Worm (Caenorhabditis elegans): Measurements from ENCODE around the gene Y43C5A.3.

Gene Y43C5A.3

DNA sequence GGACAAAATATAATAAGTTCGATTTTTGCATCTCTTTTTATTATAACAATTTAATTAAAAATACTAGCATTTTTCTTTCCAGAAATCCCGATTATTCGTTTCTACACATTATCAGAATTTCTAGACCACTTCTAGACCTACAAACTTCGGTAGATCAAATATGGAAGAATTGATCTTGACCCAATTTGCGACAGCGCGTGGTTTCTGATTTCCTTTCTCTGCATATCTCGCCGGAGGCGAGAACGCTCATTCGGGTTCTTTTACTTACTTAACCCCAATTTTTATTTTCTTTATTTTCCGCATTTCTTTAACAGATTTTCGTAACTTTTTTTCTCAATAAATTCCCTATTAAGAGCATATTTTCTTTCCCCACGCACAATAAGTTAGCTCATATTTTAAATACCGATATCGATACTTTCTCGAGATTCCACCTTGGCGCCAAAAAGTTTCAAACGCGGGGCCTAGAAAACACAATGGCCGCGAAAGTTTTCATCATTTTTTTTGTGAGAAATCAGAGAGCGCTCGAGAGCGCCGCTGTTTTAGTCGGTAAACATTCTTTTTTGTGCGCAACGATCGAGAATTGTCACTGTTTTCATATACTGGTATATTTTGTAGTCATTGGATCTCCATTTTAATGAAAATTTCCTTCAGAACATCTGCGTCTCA lies 31.2 kb upstream of the Y43C5A.3 start:
- TF ChIP-seq tbx-37 (GFP tag; conservative IDR thresholded peaks at IDR 0.05) (no peak), flt-1 (GFP tag; IDR thresholded peaks at IDR 0.05) (no peak), sea-1 (GFP tag; conservative IDR thresholded peaks at IDR 0.05) (no peak), pes-1 (GFP tag; IDR thresholded peaks at IDR 0.05) (no peak), ets-7 (tag; optimal IDR thresholded peaks at IDR 0.05) (no peak)

DNA sequence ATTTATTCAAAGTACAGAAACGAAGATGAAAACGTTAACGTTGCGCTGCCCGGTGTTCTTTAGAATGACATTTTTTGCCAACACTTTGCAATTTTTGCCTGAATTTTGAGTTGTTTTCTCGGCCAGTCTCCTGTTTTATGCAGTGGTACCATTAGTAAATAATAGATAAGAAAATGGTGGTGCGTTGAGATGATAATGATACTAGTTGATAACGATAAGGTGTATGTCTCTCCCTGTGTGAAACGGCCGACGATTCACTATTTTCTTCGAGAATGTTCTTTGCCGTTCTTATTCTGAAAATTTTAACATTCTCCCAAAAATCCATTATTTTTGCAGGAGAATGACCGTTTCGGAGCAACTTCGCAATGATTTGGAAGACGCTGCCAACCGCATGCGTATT lies 30.6 kb upstream of the Y43C5A.3 start, which contains the start of gene tkt-1:
TSS of gene tkt-1 (plus strand) at position 337 of the 400 bp plus-strand sequence.
- TF ChIP-seq scrt-1 (GFP tag; IDR thresholded peaks at IDR 0.05) (no peak), aly-1 (tag; optimal IDR thresholded peaks at IDR 0.05) (no peak), sea-1 (GFP tag; conservative IDR thresholded peaks at IDR 0.05) (no peak), ama-1 (optimal IDR thresholded peaks at IDR 0.05) (no peak), tra-4 (tag; optimal IDR thresholded peaks at IDR 0.05) (no peak), hmg-4 (GFP tag; optimal IDR thresholded peaks at IDR 0.05) (no peak), hnd-1 (tag; optimal IDR thresholded peaks at IDR 0.05) (no peak), flt-1 (GFP tag; IDR thresholded peaks at IDR 0.05) (no peak), ets-7 (tag; optimal IDR thresholded peaks at IDR 0.05) (no peak), tbx-11 (GFP tag; IDR thresholded peaks at IDR 0.05) (no peak), F13C5.2 (tag; optimal IDR thresholded peaks at IDR 0.05) (no peak), pes-1 (GFP tag; IDR thresholded peaks at IDR 0.05) (no peak), hmbx-1 (tag; optimal IDR thresholded peaks at IDR 0.05) (no peak), B0310.2 (tag; optimal IDR thresholded peaks at IDR 0.05) (no peak), ceh-13 (GFP tag; optimal IDR thresholded peaks at IDR 0.05) (no peak), ceh-36 (tag; optimal IDR thresholded peaks at IDR 0.05) (no peak), tbx-37 (GFP tag; conservative IDR thresholded peaks at IDR 0.05) (no peak)

DNA sequence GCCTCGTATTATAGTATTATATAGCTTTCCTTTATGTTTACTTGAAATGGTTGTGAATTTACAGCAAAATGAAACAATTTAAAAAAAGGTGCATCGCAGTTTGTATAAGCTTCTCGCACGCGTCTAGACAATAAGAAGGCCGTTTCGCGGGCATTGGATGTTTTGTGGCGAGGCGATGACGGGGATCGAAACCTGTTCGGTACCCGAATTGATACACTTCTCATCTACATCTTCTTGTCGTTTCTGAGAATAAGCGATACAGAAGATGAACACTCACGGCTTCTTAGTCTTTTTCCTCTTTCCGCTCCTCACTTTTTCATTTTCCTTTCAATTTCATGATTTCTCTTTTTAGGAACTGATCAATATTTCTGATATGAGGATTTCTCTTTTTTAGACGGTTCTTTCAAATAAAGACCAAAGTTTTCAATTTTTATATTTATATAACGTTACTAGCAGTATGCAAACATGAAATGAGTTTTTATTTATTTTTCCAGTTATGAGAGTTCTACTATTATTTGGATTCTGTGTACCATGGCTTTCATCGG lies 28.1 kb upstream of the Y43C5A.3 start, which contains the start of gene F01G10.10:
TSS of gene F01G10.10 (plus strand) at position 495 of the 545 bp plus-strand sequence.
- TF ChIP-seq hmbx-1 (tag; optimal IDR thresholded peaks at IDR 0.05) (no peak), sea-1 (GFP tag; conservative IDR thresholded peaks at IDR 0.05) (no peak)

DNA sequence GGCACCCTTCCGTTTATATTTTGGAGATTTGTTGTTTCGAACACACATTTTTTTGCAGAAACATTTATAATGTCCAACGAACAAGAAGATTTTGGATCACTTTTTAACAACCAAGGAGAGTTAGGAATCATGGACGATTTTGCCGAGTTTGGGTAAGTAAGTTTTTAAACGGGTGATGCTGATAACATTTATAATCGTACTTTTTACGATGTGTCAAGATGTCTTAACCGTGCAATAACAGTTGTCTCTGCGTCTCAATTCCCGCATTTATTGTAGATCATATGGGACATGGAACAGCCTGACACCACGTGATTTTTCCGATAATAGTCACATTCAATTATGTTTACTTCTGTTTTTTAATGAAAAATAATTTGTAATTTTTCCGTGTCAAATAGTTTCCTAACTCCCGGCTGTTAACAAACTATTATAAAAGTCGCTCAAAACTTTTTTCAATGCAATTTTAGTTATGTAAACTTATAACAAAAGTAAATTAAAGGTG lies 23.2 kb upstream of the Y43C5A.3 start, which contains the start of gene daf-14:
TSS of gene daf-14 (plus strand) at position 51 of the 499 bp plus-strand sequence.
- TF ChIP-seq hmbx-1 (tag; optimal IDR thresholded peaks at IDR 0.05) (no peak), B0310.2 (tag; optimal IDR thresholded peaks at IDR 0.05) (no peak), tra-4 (tag; optimal IDR thresholded peaks at IDR 0.05) (no peak), hnd-1 (tag; optimal IDR thresholded peaks at IDR 0.05) (no peak), ets-7 (tag; optimal IDR thresholded peaks at IDR 0.05) (no peak), flt-1 (GFP tag; IDR thresholded peaks at IDR 0.05) (no peak), tbx-11 (GFP tag; IDR thresholded peaks at IDR 0.05) (no peak), pes-1 (GFP tag; IDR thresholded peaks at IDR 0.05) (no peak), sea-1 (GFP tag; conservative IDR thresholded peaks at IDR 0.05) (no peak)

DNA sequence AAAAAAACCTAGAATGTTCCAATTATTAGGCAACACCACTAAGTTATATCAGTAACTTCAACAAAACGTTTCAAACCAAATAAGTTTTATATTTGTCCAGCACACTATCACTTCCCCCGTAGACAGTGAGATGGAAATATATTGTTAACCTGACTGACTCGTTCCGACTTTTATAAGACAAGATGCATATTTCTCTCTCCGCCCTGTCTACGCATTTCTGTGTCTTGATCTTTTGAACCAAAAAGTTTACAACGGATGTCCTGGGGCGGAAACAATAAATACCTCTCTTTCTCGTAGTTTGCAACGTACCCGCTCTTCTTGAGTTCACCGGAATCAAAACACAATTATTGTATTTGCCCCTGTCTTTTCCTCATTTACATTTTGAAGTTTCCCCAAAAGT lies 22.6 kb upstream of the Y43C5A.3 start:
- no peak for TF ChIP-seq B0310.2 (tag; optimal IDR thresholded peaks at IDR 0.05)
- TF ChIP-seq aly-1 (tag; optimal IDR thresholded peaks at IDR 0.05), result no peak
- TF ChIP-seq ceh-13 (GFP tag; optimal IDR thresholded peaks at IDR 0.05), result no peak
- no peak for TF ChIP-seq ceh-36 (tag; optimal IDR thresholded peaks at IDR 0.05)
- no peak for TF ChIP-seq pes-1 (GFP tag; IDR thresholded peaks at IDR 0.05)
- no peak for TF ChIP-seq ama-1 (optimal IDR thresholded peaks at IDR 0.05)
- no peak for TF ChIP-seq hmg-4 (GFP tag; optimal IDR thresholded peaks at IDR 0.05)
- TF ChIP-seq F13C5.2 (tag; optimal IDR thresholded peaks at IDR 0.05), result no peak
- TF ChIP-seq hnd-1 (tag; optimal IDR thresholded peaks at IDR 0.05), result no peak
- no peak for TF ChIP-seq flt-1 (GFP tag; IDR thresholded peaks at IDR 0.05)
- no peak for TF ChIP-seq ets-7 (tag; optimal IDR thresholded peaks at IDR 0.05)
- TF ChIP-seq tra-4 (tag; optimal IDR thresholded peaks at IDR 0.05), result no peak
- no peak for TF ChIP-seq tbx-37 (GFP tag; conservative IDR thresholded peaks at IDR 0.05)
- TF ChIP-seq hmbx-1 (tag; optimal IDR thresholded peaks at IDR 0.05), result no peak
- no peak for TF ChIP-seq scrt-1 (GFP tag; IDR thresholded peaks at IDR 0.05)
- no peak for TF ChIP-seq sea-1 (GFP tag; conservative IDR thresholded peaks at IDR 0.05)
- no peak for TF ChIP-seq tbx-11 (GFP tag; IDR thresholded peaks at IDR 0.05)

DNA sequence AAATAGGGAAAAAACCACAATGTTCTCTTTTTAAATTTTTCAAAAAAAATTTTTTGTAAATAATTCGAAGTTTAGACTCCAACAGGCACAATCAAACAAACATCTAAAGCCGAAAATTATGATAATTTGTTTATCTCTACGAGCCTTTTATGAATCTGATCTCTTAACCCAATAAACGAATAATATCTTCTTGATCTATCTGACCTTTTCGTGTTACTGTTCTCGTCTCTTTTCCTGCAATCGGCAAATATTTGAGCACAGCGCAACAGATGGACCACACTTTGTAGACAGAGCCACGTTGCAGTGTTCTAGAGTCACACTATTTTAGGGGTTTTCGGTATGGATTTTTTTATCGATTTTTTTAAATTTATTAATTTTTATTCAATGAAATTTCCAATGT lies 22.1 kb upstream of the Y43C5A.3 start:
- TF ChIP-seq ceh-13 (GFP tag; optimal IDR thresholded peaks at IDR 0.05), result no peak
- TF ChIP-seq pes-1 (GFP tag; IDR thresholded peaks at IDR 0.05), result no peak
- no peak for TF ChIP-seq flt-1 (GFP tag; IDR thresholded peaks at IDR 0.05)

DNA sequence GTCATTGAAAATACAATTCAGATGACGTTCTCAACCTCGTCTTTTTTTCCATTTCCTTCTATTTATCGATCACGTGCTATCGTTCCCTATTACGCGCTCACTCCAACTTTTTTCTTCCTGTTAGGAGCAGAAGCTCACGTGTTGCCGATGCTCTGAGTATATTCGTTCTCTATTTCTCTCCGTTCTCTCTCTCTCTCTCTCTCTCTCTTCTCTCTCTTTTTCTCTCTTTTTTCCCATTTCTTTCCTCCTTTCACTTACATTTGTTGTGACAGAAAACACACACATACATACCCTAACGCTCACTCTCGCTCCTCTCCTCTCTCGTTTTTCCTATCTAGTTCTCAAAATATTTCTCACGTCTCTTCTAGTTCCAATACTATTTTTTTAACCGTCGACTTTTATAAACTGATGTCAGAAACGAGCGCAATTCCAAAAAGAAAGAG lies 21.5 kb upstream of the Y43C5A.3 start:
- TF ChIP-seq ceh-36 (tag; optimal IDR thresholded peaks at IDR 0.05) (no peak), tbx-11 (GFP tag; IDR thresholded peaks at IDR 0.05) (no peak), F13C5.2 (tag; optimal IDR thresholded peaks at IDR 0.05) (no peak), pes-1 (GFP tag; IDR thresholded peaks at IDR 0.05) (no peak), ama-1 (optimal IDR thresholded peaks at IDR 0.05) (no peak)

DNA sequence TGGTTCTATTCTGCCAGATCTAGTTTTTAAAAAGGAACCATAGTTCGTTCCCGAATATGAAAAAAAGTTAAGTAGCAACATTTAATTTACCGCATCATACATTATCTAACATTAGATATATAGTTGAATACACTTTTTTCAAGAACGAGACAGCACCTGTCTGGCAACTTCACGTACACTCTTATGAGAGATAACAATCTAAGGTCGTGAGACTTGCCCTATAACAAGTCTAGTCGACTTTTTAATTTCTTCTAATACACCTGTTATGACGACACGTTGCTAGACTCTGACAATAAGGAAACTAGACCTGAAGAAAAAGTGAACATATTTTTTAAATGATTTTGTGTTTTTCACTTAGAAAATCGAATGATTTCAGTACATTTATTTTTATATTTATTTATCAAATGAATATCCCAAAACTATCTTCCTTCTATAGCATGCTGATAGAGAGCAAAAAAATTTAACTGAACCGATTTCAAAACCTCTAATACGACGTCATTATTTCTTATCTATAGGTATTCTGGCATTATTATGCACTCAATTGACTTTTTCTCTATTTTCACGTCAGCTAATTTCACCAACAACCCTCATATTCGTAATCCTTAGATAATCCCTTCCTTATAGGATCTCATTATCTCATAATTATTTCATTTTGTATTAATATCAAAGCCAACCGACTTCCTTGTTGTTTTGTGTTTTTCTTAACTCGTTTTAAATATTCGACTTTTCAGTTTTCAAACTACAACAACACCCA lies 20.8 kb upstream of the Y43C5A.3 start:
- TF ChIP-seq hmg-4 (GFP tag; optimal IDR thresholded peaks at IDR 0.05) (no peak), flt-1 (GFP tag; IDR thresholded peaks at IDR 0.05) (no peak), hmbx-1 (tag; optimal IDR thresholded peaks at IDR 0.05) (no peak)
